Fruit fly (Drosophila melanogaster) whole organism, pupa: ENCODE data around the gene Fip1.
A peak's percentile ranks its signal among the peaks of the same experiment; 100 is the strongest.

Source experiments
- CG10348 ChIP-seq: fragments of 200-800 bp; sonication (Bioruptor generic); IDR thresholded peaks from 2 replicates; pipeline ENCODE4 v1.3.6; 2022; ENCODE audit warnings: missing biosample characterization, missing genetic modification characterization
- CG12605 ChIP-seq: fragments of 200-800 bp; sonication (Bioruptor generic); IDR thresholded peaks from 2 replicates; pipeline ENCODE4 v1.3.6; 2022; ENCODE audit warnings: missing biosample characterization, missing genetic modification characterization
- CG13204 ChIP-seq: fragments of 200-800 bp; sonication (Bioruptor generic); optimal IDR thresholded peaks from 2 replicates; lab custom pipeline; 2018; ENCODE audit warnings: missing biosample characterization, mild to moderate bottlenecking, missing genetic modification characterization, moderate library complexity
- CG14655 ChIP-seq: fragments of 200-800 bp; sonication (Bioruptor generic); optimal IDR thresholded peaks from 3 replicates; lab custom pipeline; 2017; ENCODE audit warnings: mild to moderate bottlenecking, missing biosample characterization, missing genetic modification reagents, missing genetic modification characterization
- CG15710 ChIP-seq: fragments of 200-800 bp; sonication (Bioruptor generic); optimal IDR thresholded peaks from 2 replicates; lab custom pipeline; 2018; ENCODE audit warnings: missing biosample characterization, mild to moderate bottlenecking, missing genetic modification characterization, moderate library complexity
- CG17806 ChIP-seq: fragments of 200-800 bp; sonication (Bioruptor generic); optimal IDR thresholded peaks from 2 replicates; lab custom pipeline; 2018; ENCODE audit warnings: missing biosample characterization, mild to moderate bottlenecking, missing genetic modification characterization, moderate library complexity
- CG32121 ChIP-seq: fragments of 200-800 bp; sonication (Bioruptor generic); IDR thresholded peaks from 2 replicates; pipeline ENCODE4 v1.3.6; 2022; ENCODE audit warnings: missing biosample characterization, missing genetic modification characterization
- CG34367 ChIP-seq: fragments of 200-800 bp; sonication (Bioruptor generic); optimal IDR thresholded peaks from 2 replicates; lab custom pipeline; 2018; ENCODE audit warnings: missing biosample characterization, mild to moderate bottlenecking, missing genetic modification characterization
- CG4496 ChIP-seq: fragments of 200-800 bp; sonication (Bioruptor generic); IDR thresholded peaks from 3 replicates; pipeline ENCODE4 v1.3.6; 2022; ENCODE audit warnings: missing biosample characterization, missing genetic modification characterization
- CG8159 ChIP-seq: fragments of 200-800 bp; sonication (Bioruptor generic); optimal IDR thresholded peaks from 3 replicates; lab custom pipeline; 2018; ENCODE audit warnings: missing biosample characterization, mild to moderate bottlenecking, missing genetic modification characterization, moderate library complexity
- CG8301 ChIP-seq: fragments of 200-800 bp; sonication (Bioruptor generic); optimal IDR thresholded peaks from 2 replicates; lab custom pipeline; 2018; ENCODE audit warnings: missing biosample characterization, mild to moderate bottlenecking, missing genetic modification characterization
- CG9948 ChIP-seq: fragments of 200-800 bp; sonication (Bioruptor generic); optimal IDR thresholded peaks from 2 replicates; lab custom pipeline; 2018; ENCODE audit warnings: missing biosample characterization, mild to moderate bottlenecking, missing genetic modification characterization, moderate library complexity
- D1 ChIP-seq: fragments of 200-800 bp; sonication (Bioruptor generic); optimal IDR thresholded peaks from 2 replicates; lab custom pipeline; 2018; ENCODE audit warnings: missing biosample characterization, mild to moderate bottlenecking, missing genetic modification characterization, moderate library complexity
- EcR ChIP-seq: fragments of 200-800 bp; sonication (Bioruptor generic); optimal IDR thresholded peaks from 3 replicates; lab custom pipeline; 2019; ENCODE audit warnings: missing biosample characterization, missing genetic modification characterization, mild to moderate bottlenecking, moderate library complexity, missing genetic modification reagents
- Ets98B ChIP-seq: fragments of 200-800 bp; sonication (Bioruptor generic); IDR thresholded peaks from 2 replicates; pipeline ENCODE4 v1.3.6; 2022; ENCODE audit warnings: missing biosample characterization, missing genetic modification characterization
- Pif1A ChIP-seq: fragments of 200-800 bp; sonication (Bioruptor generic); optimal IDR thresholded peaks from 3 replicates; lab custom pipeline; 2016; ENCODE audit warnings: missing biosample characterization, missing genetic modification characterization
- Pif1B ChIP-seq: fragments of 200-800 bp; sonication (Bioruptor generic); optimal IDR thresholded peaks from 3 replicates; lab custom pipeline; 2016; ENCODE audit warnings: missing biosample characterization, missing genetic modification characterization
- Snoo ChIP-seq: fragments of 200-800 bp; sonication (Bioruptor generic); optimal IDR thresholded peaks from 3 replicates; lab custom pipeline; 2017; ENCODE audit warnings: missing biosample characterization, mild to moderate bottlenecking, missing genetic modification characterization, inconsistent platforms
- fd96Ca ChIP-seq: fragments of 200-800 bp; sonication (Bioruptor generic); IDR thresholded peaks from 3 replicates; pipeline ENCODE4 v1.3.6; 2022; ENCODE audit warnings: missing biosample characterization, missing genetic modification characterization
- gl ChIP-seq: fragments of 200-800 bp; sonication (Bioruptor generic); optimal IDR thresholded peaks from 2 replicates; lab custom pipeline; 2018; ENCODE audit warnings: missing biosample characterization, mild to moderate bottlenecking, missing genetic modification characterization
- rn ChIP-seq: fragments of 200-800 bp; sonication (Bioruptor generic); IDR thresholded peaks from 2 replicates; pipeline ENCODE4 v1.3.6; 2022; ENCODE audit warnings: missing biosample characterization, missing genetic modification characterization

Gene Fip1

dm6 chr3R:4475378-4475777 lies 9.4 kb upstream of the Fip1 start:
- no peak for TF ChIP-seq Ets98B (GFP tag; lab: Robert Waterston, UW)
- TF ChIP-seq Pif1A (GFP tag; lab: Kevin White, UChicago), result no peak
- TF ChIP-seq CG9948, result no peak
- no peak for TF ChIP-seq CG15710
- no peak for TF ChIP-seq D1 (tag; lab: Kevin White, UChicago)

- TF ChIP-seq CG8301 (tag; lab: Kevin White, UChicago), result no peak
- TF ChIP-seq D1 (tag; lab: Kevin White, UChicago), result no peak
- TF ChIP-seq CG13204 (GFP tag; lab: Kevin White, UChicago), result no peak
- TF ChIP-seq CG8159 (tag; lab: Kevin White, UChicago), result no peak
- TF ChIP-seq CG32121 (GFP tag; lab: Robert Waterston, UW), result no peak
- no peak for TF ChIP-seq CG34367 (tag; lab: Kevin White, UChicago)
- no peak for TF ChIP-seq CG14655
- no peak for TF ChIP-seq CG12605
- no peak for TF ChIP-seq fd96Ca (GFP tag; lab: Robert Waterston, UW)
- no peak for TF ChIP-seq Snoo (tag; lab: Kevin White, UChicago)
- TF ChIP-seq Ets98B (GFP tag; lab: Robert Waterston, UW), result no peak
- TF ChIP-seq gl, result no peak
- no peak for TF ChIP-seq CG17806
- TF ChIP-seq Pif1B (GFP tag; lab: Kevin White, UChicago), result no peak
Measured at dm6 chr3R:4476004-4476403, 8.8 kb upstream of the Fip1 start.

- peak; percentile 89 for TF ChIP-seq CG4496 (GFP tag; lab: Robert Waterston, UW)
- peak; percentile 94 for TF ChIP-seq CG13204 (GFP tag; lab: Kevin White, UChicago)
- peak; percentile 74 for TF ChIP-seq CG34367 (tag; lab: Kevin White, UChicago)
- TF ChIP-seq gl, result peak; percentile 45
- TF ChIP-seq CG8301 (tag; lab: Kevin White, UChicago), result peak; percentile 71
- no peak for TF ChIP-seq CG14655
- peak; percentile 65 for TF ChIP-seq EcR
- peak; percentile 77 for TF ChIP-seq CG17806
- peak; percentile 34 for TF ChIP-seq D1 (tag; lab: Kevin White, UChicago)
- peak; percentile 82 for TF ChIP-seq CG12605
- TF ChIP-seq fd96Ca (GFP tag; lab: Robert Waterston, UW), result peak; percentile 80
- TF ChIP-seq Snoo (tag; lab: Kevin White, UChicago), result peak; percentile 82
- TF ChIP-seq CG15710, result peak; percentile 73
- peak; percentile 74 for TF ChIP-seq CG8159 (tag; lab: Kevin White, UChicago)
- peak; percentile 64 for TF ChIP-seq CG32121 (GFP tag; lab: Robert Waterston, UW)
- TF ChIP-seq Pif1B (GFP tag; lab: Kevin White, UChicago), result peak; percentile 87
- TF ChIP-seq rn (GFP tag; lab: Robert Waterston, UW), result peak; percentile 56
- TF ChIP-seq CG10348 (GFP tag; lab: Robert Waterston, UW), result no peak
- peak; percentile 70 for TF ChIP-seq CG9948
- TF ChIP-seq Ets98B (GFP tag; lab: Robert Waterston, UW), result peak; percentile 83
- TF ChIP-seq Pif1A (GFP tag; lab: Kevin White, UChicago), result peak; percentile 92
Measured at dm6 chr3R:4478220-4479037, 6.4 kb upstream of the Fip1 start.

- no peak for TF ChIP-seq CG8159 (tag; lab: Kevin White, UChicago)
- no peak for TF ChIP-seq CG12605
- no peak for TF ChIP-seq CG8301 (tag; lab: Kevin White, UChicago)
- TF ChIP-seq EcR, result no peak
- TF ChIP-seq D1 (tag; lab: Kevin White, UChicago), result no peak
- TF ChIP-seq CG15710, result no peak
- TF ChIP-seq Pif1B (GFP tag; lab: Kevin White, UChicago), result no peak
- TF ChIP-seq CG9948, result no peak
- no peak for TF ChIP-seq gl
- TF ChIP-seq, all 21 proteins: peak for 0
Measured at dm6 chr3R:4479038-4479988, 5.5 kb upstream of the Fip1 start, which contains the start of gene CG31523. CG31523 (minus strand) TSS chr3R:4479207.

- no peak for TF ChIP-seq EcR
- no peak for TF ChIP-seq Pif1B (GFP tag; lab: Kevin White, UChicago)
- TF ChIP-seq CG4496 (GFP tag; lab: Robert Waterston, UW), result no peak
- no peak for TF ChIP-seq CG14655
Measured at dm6 chr3R:4480512-4480911, 4.3 kb upstream of the Fip1 start, which contains the start of gene sac. sac (plus strand) TSS chr3R:4480812.

dm6 chr3R:4506265-4506664 lies 21.5 kb downstream of the Fip1 start, which contains the start of gene CG34425:
CG34425 (minus strand) TSS chr3R:4506365.
- TF ChIP-seq D1 (tag; lab: Kevin White, UChicago) (no peak), CG10348 (GFP tag; lab: Robert Waterston, UW) (no peak), CG9948 (no peak), Ets98B (GFP tag; lab: Robert Waterston, UW) (no peak), CG14655 (no peak), CG32121 (GFP tag; lab: Robert Waterston, UW) (no peak)
- TF ChIP-seq, all 21 proteins: peak for 0
